Fruit fly (Drosophila melanogaster): ENCODE results near the gene Hsdl2.

dm6 chr3R:27637264-27637860 lies 40.0 kb upstream of the Hsdl2 start:
- no peak for TF ChIP-seq usp (GFP tag; optimal IDR thresholded peaks at IDR 0.05)
- no peak for TF ChIP-seq CG8478 (optimal IDR thresholded peaks at IDR 0.05)

Measured in whole organism.